Worm (Caenorhabditis elegans) whole organism, L1 larva: Measurements from ENCODE around the gene C55B6.7.

Experiments
- egl-27 ChIP-seq, 2 experiments: fragments of 150-350 bp in 1 of 2; sonication (generic microtip); optimal IDR thresholded peaks; 3 replicates each; lab custom pipeline; 2017 to 2018; ENCODE audit warnings: missing biosample characterization in 2 of 2, missing genetic modification characterization in 2 of 2, missing genetic modification reagents in 2 of 2
- lin-15B ChIP-seq: fragments of 150-350 bp; sonication (generic microtip); optimal IDR thresholded peaks from 3 replicates; lab custom pipeline; 2014; ENCODE audit warnings: missing biosample characterization, missing genetic modification characterization
- nhr-11 ChIP-seq: fragments of 150-350 bp; optimal IDR thresholded peaks from 2 replicates; lab custom pipeline; 2014; ENCODE audit warnings: missing biosample characterization, missing genetic modification characterization
- nhr-76 ChIP-seq: sonication (generic microtip); optimal IDR thresholded peaks from 2 replicates; lab custom pipeline; 2017; ENCODE audit warnings: missing biosample characterization, missing genetic modification characterization
- unc-62 ChIP-seq: fragments of 150-350 bp; optimal IDR thresholded peaks from 2 replicates; lab custom pipeline; 2014; ENCODE audit warnings: missing biosample characterization, missing genetic modification reagents, missing genetic modification characterization

- TF ChIP-seq egl-27 (tag; optimal IDR thresholded peaks at IDR 0.05; lab: Kevin White, UChicago) (no peak), lin-15B (tag; lab: Kevin White, UChicago) (no peak), nhr-76 (tag; lab: Kevin White, UChicago) (no peak), unc-62 (no peak), nhr-11 (no peak)
These were observed 13.4 kb upstream of the C55B6.7 start, which contains the start of gene C55B6.5 for ce11 chrX:7205195-7205594.
